1 fruit fly cellular context compared by ENCODE assay signal in the genomic region with DNA sequence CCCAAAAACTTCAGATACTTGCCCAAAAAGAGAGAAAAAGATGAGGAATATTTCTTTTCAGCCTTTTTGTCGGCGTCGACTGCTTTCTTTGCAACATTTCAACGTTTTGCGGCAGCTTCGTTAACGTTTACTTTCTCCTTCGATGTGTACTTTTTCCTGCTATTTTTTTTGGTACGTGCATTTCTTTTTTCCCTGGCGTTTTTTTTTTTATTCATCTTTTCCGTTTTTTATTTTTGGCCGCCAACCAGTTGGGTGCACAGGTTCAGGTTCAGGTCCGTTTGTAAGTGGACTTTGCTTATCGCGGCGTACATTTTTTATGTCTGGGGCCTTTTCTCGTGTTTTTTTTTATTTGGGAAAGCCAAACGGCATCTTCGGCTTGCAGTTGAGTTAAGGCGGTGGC.
A peak's percentile ranks its signal among the peaks of the same experiment; 100 is the strongest.
TF ChIP-seq lines count a peak whose summit lies in the region.

No protein-coding gene starts in this region.

TF ChIP-seq in whole organism, prepupa, 60 proteins besides CTCF, POLR2A, EP300 and RAD21 (continued from another document):
- no peak for TF ChIP-seq Lpt (GFP tag; optimal IDR thresholded peaks at IDR 0.05; lab: Kevin White, UChicago)
- TF ChIP-seq Ets21C (GFP tag; optimal IDR thresholded peaks at IDR 0.05; lab: Kevin White, UChicago): no peak
- TF ChIP-seq CG6808 (GFP tag; optimal IDR thresholded peaks at IDR 0.05; lab: Kevin White, UChicago): no peak
- no peak for TF ChIP-seq CG7368 (GFP tag; optimal IDR thresholded peaks at IDR 0.05; lab: Kevin White, UChicago)
- TF ChIP-seq Ets96B (tag; optimal IDR thresholded peaks at IDR 0.05; lab: Kevin White, UChicago): no peak
- TF ChIP-seq Eip93F (GFP tag; optimal IDR thresholded peaks at IDR 0.05; lab: Kevin White, UChicago): no peak
- TF ChIP-seq CG15336 (GFP tag; IDR thresholded peaks at IDR 0.05; lab: Robert Waterston, UW): peak; percentile 63
- TF ChIP-seq CG34406 (GFP tag; optimal IDR thresholded peaks at IDR 0.05; lab: Kevin White, UChicago): no peak
- TF ChIP-seq CG11294 (GFP tag; IDR thresholded peaks at IDR 0.05; lab: Robert Waterston, UW): no peak
- peak; percentile 60 for TF ChIP-seq Sox102F (GFP tag; optimal IDR thresholded peaks at IDR 0.05; lab: Kevin White, UChicago)
- no peak for TF ChIP-seq CG8632 (GFP tag; optimal IDR thresholded peaks at IDR 0.05; lab: Kevin White, UChicago)
- TF ChIP-seq Eip75B (GFP tag; optimal IDR thresholded peaks at IDR 0.05; lab: Kevin White, UChicago): no peak
- peak; percentile 86 for TF ChIP-seq CG8119 (GFP tag; IDR thresholded peaks at IDR 0.05; lab: Robert Waterston, UW)
- no peak for TF ChIP-seq fd59A (GFP tag; optimal IDR thresholded peaks at IDR 0.05; lab: Kevin White, UChicago)
- TF ChIP-seq CG31627 (GFP tag; optimal IDR thresholded peaks at IDR 0.05; lab: Kevin White, UChicago): no peak
- no peak for TF ChIP-seq CG3919 (GFP tag; optimal IDR thresholded peaks at IDR 0.05; lab: Kevin White, UChicago)
- peak; percentile 29 for TF ChIP-seq svp (GFP tag; lab: Kevin White, UChicago)
- no peak for TF ChIP-seq Smox (GFP tag; optimal IDR thresholded peaks at IDR 0.05; lab: Kevin White, UChicago)
- no peak for TF ChIP-seq CG11902 (GFP tag; optimal IDR thresholded peaks at IDR 0.05; lab: Kevin White, UChicago)
TF ChIP-seq in whole organism, prepupa: peak in this region for 19.
